Fruit fly (Drosophila melanogaster): ENCODE data around the gene Ugt36D1.

Ugt36D1 gene

dm6 chr2L:18815194-18815593 is 8.2 kb upstream of the Ugt36D1 start:
- TF ChIP-seq CG13204 (GFP tag; optimal IDR thresholded peaks at IDR 0.05) (no peak), Ets98B (GFP tag; IDR thresholded peaks at IDR 0.05) (no peak), CG8301 (tag; optimal IDR thresholded peaks at IDR 0.05) (no peak), Pif1B (GFP tag; optimal IDR thresholded peaks at IDR 0.05) (no peak), D1 (tag; optimal IDR thresholded peaks at IDR 0.05) (no peak), CG9948 (tag; optimal IDR thresholded peaks at IDR 0.05) (no peak), CG12605 (GFP tag; IDR thresholded peaks at IDR 0.05) (no peak), fd96Ca (GFP tag; IDR thresholded peaks at IDR 0.05) (no peak), CG32121 (GFP tag; IDR thresholded peaks at IDR 0.05) (no peak), CG14655 (GFP tag; optimal IDR thresholded peaks at IDR 0.05) (no peak), CG34367 (tag; optimal IDR thresholded peaks at IDR 0.05) (no peak), EcR (GFP tag; optimal IDR thresholded peaks at IDR 0.05) (no peak), gl (tag; optimal IDR thresholded peaks at IDR 0.05) (no peak), CG10348 (GFP tag; IDR thresholded peaks at IDR 0.05) (no peak), rn (GFP tag; IDR thresholded peaks at IDR 0.05) (no peak), CG8159 (tag; optimal IDR thresholded peaks at IDR 0.05) (no peak), Pif1A (GFP tag; optimal IDR thresholded peaks at IDR 0.05) (no peak), CG4496 (GFP tag; IDR thresholded peaks at IDR 0.05) (no peak)

dm6 chr2L:18818397-18818796 is 5.0 kb upstream of the Ugt36D1 start:
- no peak for TF ChIP-seq CG13204 (GFP tag; optimal IDR thresholded peaks at IDR 0.05)
- no peak for TF ChIP-seq CG32121 (GFP tag; IDR thresholded peaks at IDR 0.05)
- TF ChIP-seq Pif1B (GFP tag; optimal IDR thresholded peaks at IDR 0.05): no peak
- TF ChIP-seq CG17806 (tag; optimal IDR thresholded peaks at IDR 0.05): no peak
- no peak for TF ChIP-seq CG15710 (tag; optimal IDR thresholded peaks at IDR 0.05)
- TF ChIP-seq CG9948 (tag; optimal IDR thresholded peaks at IDR 0.05): no peak
- no peak for TF ChIP-seq fd96Ca (GFP tag; IDR thresholded peaks at IDR 0.05)
- no peak for TF ChIP-seq CG8159 (tag; optimal IDR thresholded peaks at IDR 0.05)
- TF ChIP-seq CG4496 (GFP tag; IDR thresholded peaks at IDR 0.05): no peak
- no peak for TF ChIP-seq CG12605 (GFP tag; IDR thresholded peaks at IDR 0.05)
- TF ChIP-seq Pif1A (GFP tag; optimal IDR thresholded peaks at IDR 0.05): no peak
- TF ChIP-seq CG14655 (GFP tag; optimal IDR thresholded peaks at IDR 0.05): no peak

dm6 chr2L:18819044-18819443 is 4.3 kb upstream of the Ugt36D1 start, which contains the start of gene Ugt36F1:
Ugt36F1 (plus strand) TSS chr2L:18819344.
- TF ChIP-seq CG14655 (GFP tag; optimal IDR thresholded peaks at IDR 0.05) (no peak), CG15710 (tag; optimal IDR thresholded peaks at IDR 0.05) (no peak), Pif1B (GFP tag; optimal IDR thresholded peaks at IDR 0.05) (no peak)

- TF ChIP-seq Pif1A (GFP tag; optimal IDR thresholded peaks at IDR 0.05) (no peak), CG12605 (GFP tag; IDR thresholded peaks at IDR 0.05) (no peak)
These were observed 543 bp upstream of the Ugt36D1 start for dm6 chr2L:18822805-18823204.

- TF ChIP-seq EcR (GFP tag; optimal IDR thresholded peaks at IDR 0.05) (no peak), CG34367 (tag; optimal IDR thresholded peaks at IDR 0.05) (no peak), CG8301 (tag; optimal IDR thresholded peaks at IDR 0.05) (no peak), Pif1B (GFP tag; optimal IDR thresholded peaks at IDR 0.05) (no peak), CG14655 (GFP tag; optimal IDR thresholded peaks at IDR 0.05) (no peak), Pif1A (GFP tag; optimal IDR thresholded peaks at IDR 0.05) (no peak), CG8159 (tag; optimal IDR thresholded peaks at IDR 0.05) (no peak), Snoo (tag; optimal IDR thresholded peaks at IDR 0.05) (no peak), gl (tag; optimal IDR thresholded peaks at IDR 0.05) (no peak), CG9948 (tag; optimal IDR thresholded peaks at IDR 0.05) (no peak), CG12605 (GFP tag; IDR thresholded peaks at IDR 0.05) (no peak), rn (GFP tag; IDR thresholded peaks at IDR 0.05) (no peak)
These were observed 3.2 kb downstream of the Ugt36D1 start, which contains the start of gene Ugt36E1 for dm6 chr2L:18826496-18827008. Ugt36E1 (plus strand) TSS chr2L:18826770.

- TF ChIP-seq CG8159 (tag; optimal IDR thresholded peaks at IDR 0.05): peak; percentile 65
- peak; percentile 52 for TF ChIP-seq CG14655 (GFP tag; optimal IDR thresholded peaks at IDR 0.05)
- peak; percentile 23; the same call in 1 of the 2 replicates for TF ChIP-seq CG32121 (GFP tag; IDR thresholded peaks at IDR 0.05)
- peak; percentile 53; the same call in 1 of the 2 replicates for TF ChIP-seq CG12605 (GFP tag; IDR thresholded peaks at IDR 0.05)
- no peak for TF ChIP-seq D1 (tag; optimal IDR thresholded peaks at IDR 0.05)
- 0 out of 3 replicates have a peak, but pooled peaks have one; percentile 20 for TF ChIP-seq CG4496 (GFP tag; IDR thresholded peaks at IDR 0.05)
- TF ChIP-seq EcR (GFP tag; optimal IDR thresholded peaks at IDR 0.05): peak; percentile 27
- peak; percentile 28 for TF ChIP-seq Snoo (tag; optimal IDR thresholded peaks at IDR 0.05)
- TF ChIP-seq rn (GFP tag; IDR thresholded peaks at IDR 0.05): no peak
- TF ChIP-seq gl (tag; optimal IDR thresholded peaks at IDR 0.05): peak; percentile 64
- TF ChIP-seq CG8301 (tag; optimal IDR thresholded peaks at IDR 0.05): peak; percentile 23
- no peak for TF ChIP-seq fd96Ca (GFP tag; IDR thresholded peaks at IDR 0.05)
- peak; percentile 20; the same call in 1 of the 2 replicates for TF ChIP-seq Ets98B (GFP tag; IDR thresholded peaks at IDR 0.05)
- peak; percentile 32 for TF ChIP-seq CG17806 (tag; optimal IDR thresholded peaks at IDR 0.05)
- TF ChIP-seq Pif1A (GFP tag; optimal IDR thresholded peaks at IDR 0.05): peak; percentile 69
- peak; percentile 55 for TF ChIP-seq CG15710 (tag; optimal IDR thresholded peaks at IDR 0.05)
- no peak for TF ChIP-seq CG13204 (GFP tag; optimal IDR thresholded peaks at IDR 0.05)
- peak; percentile 31 for TF ChIP-seq CG9948 (tag; optimal IDR thresholded peaks at IDR 0.05)
- no peak for TF ChIP-seq CG10348 (GFP tag; IDR thresholded peaks at IDR 0.05)
- TF ChIP-seq CG34367 (tag; optimal IDR thresholded peaks at IDR 0.05): peak; percentile 43
- no peak for TF ChIP-seq Pif1B (GFP tag; optimal IDR thresholded peaks at IDR 0.05)
These were observed 7.5 kb downstream of the Ugt36D1 start, which contains the start of the genes CG17597 and ScpX for dm6 chr2L:18830587-18831528. CG17597 (minus strand) TSS chr2L:18831153. ScpX (plus strand) TSS chr2L:18831229.

Measured in whole organism, pupa.